Worm (Caenorhabditis elegans) whole organism, late embryonic: ENCODE results near the gene F40E12.1.

Experiments
- C08G9.2 ChIP-seq: sonication (generic microtip); optimal IDR thresholded peaks from 2 replicates; lab custom pipeline; 2016; ENCODE audit warnings: mild to moderate bottlenecking, missing genetic modification characterization, moderate library complexity, missing compliant biosample characterization
- C38D4.7 ChIP-seq: fragments of 200-800 bp; sonication (Bioruptor generic); optimal IDR thresholded peaks from 2 replicates; lab custom pipeline; 2018; ENCODE audit warnings: mild to moderate bottlenecking, missing genetic modification characterization, moderate library complexity, missing compliant biosample characterization
- F13H6.1 ChIP-seq: sonication (generic microtip); optimal IDR thresholded peaks from 2 replicates; lab custom pipeline; 2016; ENCODE audit warnings: missing genetic modification characterization, missing compliant biosample characterization
- K02D7.2 ChIP-seq: sonication (generic microtip); optimal IDR thresholded peaks from 2 replicates; lab custom pipeline; 2017; ENCODE audit warnings: mild to moderate bottlenecking, missing genetic modification characterization, missing compliant biosample characterization
- T23F11.4 ChIP-seq: fragments of 200-800 bp; sonication (Bioruptor generic); optimal IDR thresholded peaks from 2 replicates; lab custom pipeline; 2018; ENCODE audit warnings: mild to moderate bottlenecking, missing genetic modification characterization, missing compliant biosample characterization
- ama-1 ChIP-seq: fragments of 150-350 bp; optimal IDR thresholded peaks from 2 replicates; lab custom pipeline; 2014
- ceh-14 ChIP-seq: sonication (generic microtip); optimal IDR thresholded peaks from 2 replicates; lab custom pipeline; 2016; ENCODE audit warnings: missing genotype, missing genetic modification characterization, missing compliant biosample characterization
- ceh-22 ChIP-seq: sonication (generic microtip); optimal IDR thresholded peaks from 2 replicates; lab custom pipeline; 2017; ENCODE audit warnings: missing biosample characterization, missing genetic modification characterization
- ceh-24 ChIP-seq: sonication (generic microtip); optimal IDR thresholded peaks from 2 replicates; lab custom pipeline; 2016; ENCODE audit warnings: mild to moderate bottlenecking, missing genetic modification characterization, missing compliant biosample characterization
- ceh-30 ChIP-seq: fragments of 150-350 bp; optimal IDR thresholded peaks from 2 replicates; lab custom pipeline; 2014; ENCODE audit warnings: missing biosample characterization, missing genetic modification characterization
- ceh-31 ChIP-seq: sonication (generic microtip); optimal IDR thresholded peaks from 2 replicates; lab custom pipeline; 2016; ENCODE audit warnings: missing genetic modification characterization, missing compliant biosample characterization
- ceh-34 ChIP-seq: sonication (generic microtip); optimal IDR thresholded peaks from 2 replicates; lab custom pipeline; 2016; ENCODE audit warnings: mild to moderate bottlenecking, missing genetic modification characterization, missing compliant biosample characterization
- ceh-48 ChIP-seq: sonication (generic microtip); optimal IDR thresholded peaks from 2 replicates; lab custom pipeline; 2016; ENCODE audit warnings: missing genetic modification characterization, inconsistent platforms, missing compliant biosample characterization
- ceh-6 ChIP-seq: fragments of 200-800 bp; sonication (Bioruptor generic); optimal IDR thresholded peaks from 2 replicates; lab custom pipeline; 2018; ENCODE audit warnings: mild to moderate bottlenecking, missing genetic modification characterization, missing compliant biosample characterization
- ceh-9 ChIP-seq: sonication (generic microtip); optimal IDR thresholded peaks from 2 replicates; lab custom pipeline; 2016; ENCODE audit warnings: mild to moderate bottlenecking, missing genetic modification characterization, inconsistent platforms, missing compliant biosample characterization
- che-1 ChIP-seq: sonication (generic microtip); optimal IDR thresholded peaks from 2 replicates; lab custom pipeline; 2016; ENCODE audit warnings: mild to moderate bottlenecking, missing genetic modification characterization, missing compliant biosample characterization
- elt-4 ChIP-seq: sonication (generic microtip); optimal IDR thresholded peaks from 2 replicates; lab custom pipeline; 2016; ENCODE audit warnings: missing genetic modification characterization, missing compliant biosample characterization
- ets-4 ChIP-seq: sonication (generic microtip); optimal IDR thresholded peaks from 2 replicates; lab custom pipeline; 2016; ENCODE audit warnings: missing genetic modification characterization, missing compliant biosample characterization
- fkh-6 ChIP-seq: sonication (generic microtip); optimal IDR thresholded peaks from 2 replicates; lab custom pipeline; 2016; ENCODE audit warnings: missing genetic modification characterization, missing compliant biosample characterization
- gmeb-2 ChIP-seq: sonication (generic microtip); optimal IDR thresholded peaks from 2 replicates; lab custom pipeline; 2016; ENCODE audit warnings: missing genetic modification characterization, inconsistent platforms, missing compliant biosample characterization
- hlh-13 ChIP-seq: fragments of 200-800 bp; sonication (Bioruptor generic); optimal IDR thresholded peaks from 2 replicates; lab custom pipeline; 2018; ENCODE audit warnings: mild to moderate bottlenecking, missing genetic modification characterization, missing compliant biosample characterization
- hlh-15 ChIP-seq: sonication (generic microtip); optimal IDR thresholded peaks from 2 replicates; lab custom pipeline; 2016; ENCODE audit warnings: missing genetic modification characterization, missing compliant biosample characterization
- hlh-30 ChIP-seq: sonication (generic microtip); optimal IDR thresholded peaks from 2 replicates; lab custom pipeline; 2017; ENCODE audit warnings: antibody characterized with exemption, missing genetic modification characterization, missing compliant biosample characterization; ENCODE audit not compliant: insufficient read depth
- nhr-11 ChIP-seq: fragments of 150-350 bp; optimal IDR thresholded peaks from 2 replicates; lab custom pipeline; 2014; ENCODE audit warnings: missing biosample characterization, missing genetic modification characterization
- nhr-232 ChIP-seq: sonication (generic microtip); optimal IDR thresholded peaks from 2 replicates; lab custom pipeline; 2016; ENCODE audit warnings: missing genetic modification characterization, missing compliant biosample characterization
- npax-4 ChIP-seq: sonication (generic microtip); optimal IDR thresholded peaks from 2 replicates; lab custom pipeline; 2016; ENCODE audit warnings: missing genetic modification characterization, missing compliant biosample characterization
- odd-2 ChIP-seq: sonication (generic microtip); optimal IDR thresholded peaks from 2 replicates; lab custom pipeline; 2017; ENCODE audit warnings: antibody characterized with exemption, mild to moderate bottlenecking, missing genetic modification characterization, missing compliant biosample characterization
- pag-3 ChIP-seq: sonication (generic microtip); optimal IDR thresholded peaks from 2 replicates; lab custom pipeline; 2016; ENCODE audit warnings: missing compliant biosample characterization, missing genetic modification characterization, borderline replicate concordance
- pat-9 ChIP-seq: fragments of 200-800 bp; sonication (Bioruptor generic); optimal IDR thresholded peaks from 2 replicates; lab custom pipeline; 2018; ENCODE audit warnings: mild to moderate bottlenecking, missing genetic modification characterization, moderate library complexity, missing compliant biosample characterization
- pax-1 ChIP-seq: fragments of 150-350 bp; optimal IDR thresholded peaks from 2 replicates; lab custom pipeline; 2014; ENCODE audit warnings: missing biosample characterization, missing genetic modification characterization
- pha-2 ChIP-seq: sonication (generic microtip); optimal IDR thresholded peaks from 2 replicates; lab custom pipeline; 2017; ENCODE audit warnings: mild to moderate bottlenecking, missing genetic modification characterization, missing compliant biosample characterization
- sdc-2 ChIP-seq: sonication (generic microtip); optimal IDR thresholded peaks from 2 replicates; lab custom pipeline; 2016; ENCODE audit warnings: missing genotype, missing genetic modification characterization, missing compliant biosample characterization
- sox-2 ChIP-seq: fragments of 200-800 bp; sonication (Bioruptor generic); IDR thresholded peaks from 2 replicates; pipeline ENCODE4 v1.3.6; 2022; ENCODE audit warnings: missing genetic modification reagents, missing genetic modification characterization, missing compliant biosample characterization
- syd-9 ChIP-seq: sonication (generic microtip); optimal IDR thresholded peaks from 2 replicates; lab custom pipeline; 2016; ENCODE audit warnings: mild to moderate bottlenecking, missing genetic modification characterization, moderate library complexity, missing compliant biosample characterization
- tbx-7 ChIP-seq: sonication (generic microtip); optimal IDR thresholded peaks from 2 replicates; lab custom pipeline; 2016; ENCODE audit warnings: missing genotype, missing genetic modification characterization, missing compliant biosample characterization
- ttx-3 ChIP-seq: sonication (generic microtip); optimal IDR thresholded peaks from 2 replicates; lab custom pipeline; 2016; ENCODE audit warnings: missing genetic modification reagents, missing genetic modification characterization, missing compliant biosample characterization
- unc-3 ChIP-seq, 2 experiments: fragments of 200-800 bp in 1 of 2; sonication (Bioruptor generic) in 1 of 2; sonication (generic microtip) in 1 of 2; conservative IDR thresholded peaks in 1 of 2; optimal IDR thresholded peaks in 1 of 2; 2 replicates each; pipeline versions ENCODE4 v1.3.6 to Lab custom; 2016 to 2022; ENCODE audit warnings: missing compliant biosample characterization in 2 of 2, missing genetic modification characterization in 2 of 2, missing genetic modification reagents in 1 of 2
- unc-42 ChIP-seq: sonication (generic microtip); optimal IDR thresholded peaks from 2 replicates; lab custom pipeline; 2016; ENCODE audit warnings: missing genotype, missing genetic modification characterization, missing compliant biosample characterization
- unc-55 ChIP-seq: sonication (generic microtip); optimal IDR thresholded peaks from 2 replicates; lab custom pipeline; 2017; ENCODE audit warnings: missing biosample characterization, missing genetic modification reagents, missing genetic modification characterization
- unc-86 ChIP-seq: sonication (generic microtip); optimal IDR thresholded peaks from 2 replicates; lab custom pipeline; 2016; ENCODE audit warnings: missing genetic modification characterization, missing compliant biosample characterization
- zip-5 ChIP-seq: sonication (generic microtip); optimal IDR thresholded peaks from 2 replicates; lab custom pipeline; 2016; ENCODE audit warnings: missing genetic modification characterization, missing compliant biosample characterization

The F40E12.1 gene

ce11 chrII:3640197-3640596 is 22.6 kb downstream of the F40E12.1 start, which contains the start of gene M151.10:
Gene M151.10 (minus strand): TSS chrII:3640297.
- TF ChIP-seq hlh-30 (tag; lab: Kevin White, UChicago) (no peak), pat-9 (tag; lab: Kevin White, UChicago) (no peak), pax-1 (no peak), ttx-3 (tag; lab: Kevin White, UChicago) (no peak), ceh-6 (GFP tag; lab: Kevin White, UChicago) (no peak), pha-2 (tag; lab: Kevin White, UChicago) (no peak), ceh-31 (no peak), fkh-6 (tag; lab: Kevin White, UChicago) (no peak)
- TF ChIP-seq, all 69 proteins: peak for 0

- no peak for TF ChIP-seq nhr-11 (tag; lab: Kevin White, UChicago)
- TF ChIP-seq syd-9 (tag; lab: Kevin White, UChicago): no peak
- TF ChIP-seq ceh-30 (tag; lab: Kevin White, UChicago): no peak
- TF ChIP-seq T23F11.4 (GFP tag; lab: Kevin White, UChicago): no peak
- TF ChIP-seq pha-2 (tag; lab: Kevin White, UChicago): no peak
- no peak for TF ChIP-seq tbx-7
- no peak for TF ChIP-seq F13H6.1 (tag; lab: Kevin White, UChicago)
- TF ChIP-seq unc-42: no peak
- no peak for TF ChIP-seq unc-3 (GFP tag; conservative IDR thresholded peaks at IDR 0.05; lab: Robert Waterston, UW)
- TF ChIP-seq unc-3 (tag; optimal IDR thresholded peaks at IDR 0.05; lab: Kevin White, UChicago): no peak
- no peak for TF ChIP-seq ceh-22
- TF ChIP-seq ceh-48 (tag; lab: Kevin White, UChicago): no peak
- no peak for TF ChIP-seq odd-2 (tag; lab: Kevin White, UChicago)
- no peak for TF ChIP-seq gmeb-2 (tag; lab: Kevin White, UChicago)
- TF ChIP-seq ceh-24 (tag; lab: Kevin White, UChicago): no peak
- no peak for TF ChIP-seq unc-55 (GFP tag; lab: Kevin White, UChicago)
- TF ChIP-seq ceh-31: no peak
- TF ChIP-seq sox-2 (GFP tag; lab: Robert Waterston, UW): no peak
- TF ChIP-seq ceh-9 (tag; lab: Kevin White, UChicago): no peak
- no peak for TF ChIP-seq C38D4.7 (GFP tag; lab: Kevin White, UChicago)
Measured at ce11 chrII:3641197-3641596, 23.6 kb downstream of the F40E12.1 start, which contains the start of gene M151.1. Gene M151.1 (plus strand): TSS chrII:3641497.

DNA sequence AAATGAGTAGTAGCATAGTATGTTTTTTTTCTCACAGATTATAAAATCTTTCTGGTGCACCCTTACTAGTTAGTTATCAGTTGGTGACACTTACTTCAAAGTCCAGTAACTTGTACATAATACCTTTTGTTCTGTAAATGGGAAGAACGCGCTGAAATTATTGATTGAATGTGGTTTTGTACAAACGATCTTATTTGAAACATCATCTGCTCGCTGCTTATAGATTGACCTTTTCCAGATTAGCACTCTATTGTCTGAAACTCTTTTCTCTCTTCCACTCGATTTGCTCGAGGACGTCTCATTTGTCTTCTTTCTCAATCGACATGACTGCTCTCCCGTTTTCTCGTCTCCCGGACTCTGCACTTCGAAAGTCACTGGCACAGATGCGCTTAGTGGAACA is 29.5 kb downstream of the F40E12.1 start, which contains the start of gene fbxb-33:
TSS of gene fbxb-33 (plus strand) at position 301 of the 400 bp plus-strand sequence.
- TF ChIP-seq syd-9 (tag; lab: Kevin White, UChicago): no peak
- no peak for TF ChIP-seq sox-2 (GFP tag; lab: Robert Waterston, UW)
- no peak for TF ChIP-seq ceh-31
- TF ChIP-seq T23F11.4 (GFP tag; lab: Kevin White, UChicago): no peak
- TF ChIP-seq elt-4 (tag; lab: Kevin White, UChicago): no peak
- TF ChIP-seq ceh-34 (tag; lab: Kevin White, UChicago): no peak
- no peak for TF ChIP-seq ceh-6 (GFP tag; lab: Kevin White, UChicago)
- TF ChIP-seq, all 69 proteins: peak for 0

ce11 chrII:3655378-3655777 is 37.8 kb downstream of the F40E12.1 start, which contains the start of gene F19B10.5:
Gene F19B10.5 (plus strand): TSS chrII:3655678.
- TF ChIP-seq zip-5 (no peak), hlh-13 (GFP tag; lab: Kevin White, UChicago) (no peak), nhr-232 (tag; lab: Kevin White, UChicago) (no peak), hlh-15 (tag; lab: Kevin White, UChicago) (no peak), unc-86 (tag; lab: Kevin White, UChicago) (no peak), sox-2 (GFP tag; lab: Robert Waterston, UW) (no peak), C08G9.2 (tag; lab: Kevin White, UChicago) (no peak), unc-42 (no peak), pag-3 (tag; lab: Kevin White, UChicago) (no peak), gmeb-2 (tag; lab: Kevin White, UChicago) (no peak), ets-4 (tag; lab: Kevin White, UChicago) (no peak), hlh-30 (tag; lab: Kevin White, UChicago) (no peak), npax-4 (tag; lab: Kevin White, UChicago) (no peak), K02D7.2 (tag; lab: Kevin White, UChicago) (no peak), sdc-2 (tag; lab: Kevin White, UChicago) (no peak), ceh-34 (tag; lab: Kevin White, UChicago) (no peak), ama-1 (lab: Kevin White, UChicago) (no peak), che-1 (tag; lab: Kevin White, UChicago) (no peak), unc-55 (GFP tag; lab: Kevin White, UChicago) (no peak), ceh-14 (no peak)
